Worm (Caenorhabditis elegans) whole organism, late embryonic: ENCODE measurements around the gene C36C9.6.
"Not testable (repeated sequence)": the region's sequence is repeated elsewhere in the genome, so short reads cannot be mapped to it uniquely, and the experiment has no call there.

ENCODE experiments used
- C08G9.2 ChIP-seq: sonication (generic microtip); optimal IDR thresholded peaks from 2 replicates; lab custom pipeline; 2016; ENCODE audit warnings: mild to moderate bottlenecking, missing genetic modification characterization, moderate library complexity, missing compliant biosample characterization
- C38D4.7 ChIP-seq: fragments of 200-800 bp; sonication (Bioruptor generic); optimal IDR thresholded peaks from 2 replicates; lab custom pipeline; 2018; ENCODE audit warnings: mild to moderate bottlenecking, missing genetic modification characterization, moderate library complexity, missing compliant biosample characterization
- F13H6.1 ChIP-seq: sonication (generic microtip); optimal IDR thresholded peaks from 2 replicates; lab custom pipeline; 2016; ENCODE audit warnings: missing genetic modification characterization, missing compliant biosample characterization
- K02D7.2 ChIP-seq: sonication (generic microtip); optimal IDR thresholded peaks from 2 replicates; lab custom pipeline; 2017; ENCODE audit warnings: mild to moderate bottlenecking, missing genetic modification characterization, missing compliant biosample characterization
- Y22D7AL.16 ChIP-seq: sonication (generic microtip); optimal IDR thresholded peaks from 2 replicates; lab custom pipeline; 2016; ENCODE audit warnings: missing genetic modification characterization, missing compliant biosample characterization
- ahr-1 ChIP-seq: sonication (generic microtip); optimal IDR thresholded peaks from 2 replicates; lab custom pipeline; 2016; ENCODE audit warnings: missing genetic modification characterization, missing compliant biosample characterization
- ama-1 ChIP-seq: fragments of 150-350 bp; optimal IDR thresholded peaks from 2 replicates; lab custom pipeline; 2014
- ceh-14 ChIP-seq: sonication (generic microtip); optimal IDR thresholded peaks from 2 replicates; lab custom pipeline; 2016; ENCODE audit warnings: missing genotype, missing genetic modification characterization, missing compliant biosample characterization
- ceh-22 ChIP-seq: sonication (generic microtip); optimal IDR thresholded peaks from 2 replicates; lab custom pipeline; 2017; ENCODE audit warnings: missing biosample characterization, missing genetic modification characterization
- ceh-24 ChIP-seq: sonication (generic microtip); optimal IDR thresholded peaks from 2 replicates; lab custom pipeline; 2016; ENCODE audit warnings: mild to moderate bottlenecking, missing genetic modification characterization, missing compliant biosample characterization
- ceh-30 ChIP-seq: fragments of 150-350 bp; optimal IDR thresholded peaks from 2 replicates; lab custom pipeline; 2014; ENCODE audit warnings: missing biosample characterization, missing genetic modification characterization
- ceh-34 ChIP-seq: sonication (generic microtip); optimal IDR thresholded peaks from 2 replicates; lab custom pipeline; 2016; ENCODE audit warnings: mild to moderate bottlenecking, missing genetic modification characterization, missing compliant biosample characterization
- ceh-6 ChIP-seq: fragments of 200-800 bp; sonication (Bioruptor generic); optimal IDR thresholded peaks from 2 replicates; lab custom pipeline; 2018; ENCODE audit warnings: mild to moderate bottlenecking, missing genetic modification characterization, missing compliant biosample characterization
- ceh-9 ChIP-seq: sonication (generic microtip); optimal IDR thresholded peaks from 2 replicates; lab custom pipeline; 2016; ENCODE audit warnings: mild to moderate bottlenecking, missing genetic modification characterization, inconsistent platforms, missing compliant biosample characterization
- dve-1 ChIP-seq: sonication (generic microtip); optimal IDR thresholded peaks from 2 replicates; lab custom pipeline; 2017; ENCODE audit warnings: antibody characterized with exemption, mild to moderate bottlenecking, missing genetic modification characterization, missing compliant biosample characterization
- elt-2 ChIP-seq: sonication (generic microtip); optimal IDR thresholded peaks from 2 replicates; lab custom pipeline; 2016; ENCODE audit warnings: missing genetic modification reagents, missing genetic modification characterization, missing compliant biosample characterization
- ets-4 ChIP-seq: sonication (generic microtip); optimal IDR thresholded peaks from 2 replicates; lab custom pipeline; 2016; ENCODE audit warnings: missing genetic modification characterization, missing compliant biosample characterization
- fkh-6 ChIP-seq: sonication (generic microtip); optimal IDR thresholded peaks from 2 replicates; lab custom pipeline; 2016; ENCODE audit warnings: missing genetic modification characterization, missing compliant biosample characterization
- hlh-13 ChIP-seq: fragments of 200-800 bp; sonication (Bioruptor generic); optimal IDR thresholded peaks from 2 replicates; lab custom pipeline; 2018; ENCODE audit warnings: mild to moderate bottlenecking, missing genetic modification characterization, missing compliant biosample characterization
- hlh-15 ChIP-seq: sonication (generic microtip); optimal IDR thresholded peaks from 2 replicates; lab custom pipeline; 2016; ENCODE audit warnings: missing genetic modification characterization, missing compliant biosample characterization
- hlh-30 ChIP-seq: sonication (generic microtip); optimal IDR thresholded peaks from 2 replicates; lab custom pipeline; 2017; ENCODE audit warnings: antibody characterized with exemption, missing genetic modification characterization, missing compliant biosample characterization; ENCODE audit not compliant: insufficient read depth
- lin-11 ChIP-seq: fragments of 200-800 bp; sonication (Bioruptor generic); optimal IDR thresholded peaks from 2 replicates; lab custom pipeline; 2018; ENCODE audit warnings: mild to moderate bottlenecking, missing genetic modification characterization, missing compliant biosample characterization
- madf-2 ChIP-seq: sonication (generic microtip); optimal IDR thresholded peaks from 2 replicates; lab custom pipeline; 2017; ENCODE audit warnings: missing genetic modification characterization, missing compliant biosample characterization
- mec-3 ChIP-seq: sonication (generic microtip); optimal IDR thresholded peaks from 2 replicates; lab custom pipeline; 2016; ENCODE audit warnings: borderline replicate concordance, missing genetic modification characterization, missing compliant biosample characterization
- nhr-11 ChIP-seq: fragments of 150-350 bp; optimal IDR thresholded peaks from 2 replicates; lab custom pipeline; 2014; ENCODE audit warnings: missing biosample characterization, missing genetic modification characterization
- odd-2 ChIP-seq: sonication (generic microtip); optimal IDR thresholded peaks from 2 replicates; lab custom pipeline; 2017; ENCODE audit warnings: antibody characterized with exemption, mild to moderate bottlenecking, missing genetic modification characterization, missing compliant biosample characterization
- pat-9 ChIP-seq: fragments of 200-800 bp; sonication (Bioruptor generic); optimal IDR thresholded peaks from 2 replicates; lab custom pipeline; 2018; ENCODE audit warnings: mild to moderate bottlenecking, missing genetic modification characterization, moderate library complexity, missing compliant biosample characterization
- pha-2 ChIP-seq: sonication (generic microtip); optimal IDR thresholded peaks from 2 replicates; lab custom pipeline; 2017; ENCODE audit warnings: mild to moderate bottlenecking, missing genetic modification characterization, missing compliant biosample characterization
- pqm-1 ChIP-seq: sonication (generic microtip); optimal IDR thresholded peaks from 2 replicates; lab custom pipeline; 2016; ENCODE audit warnings: missing genetic modification characterization, missing compliant biosample characterization
- ref-2 ChIP-seq: sonication (generic microtip); optimal IDR thresholded peaks from 2 replicates; lab custom pipeline; 2016; ENCODE audit warnings: missing genetic modification characterization, missing compliant biosample characterization
- sdc-2 ChIP-seq: sonication (generic microtip); optimal IDR thresholded peaks from 2 replicates; lab custom pipeline; 2016; ENCODE audit warnings: missing genotype, missing genetic modification characterization, missing compliant biosample characterization
- sox-2 ChIP-seq: fragments of 200-800 bp; sonication (Bioruptor generic); IDR thresholded peaks from 2 replicates; pipeline ENCODE4 v1.3.6; 2022; ENCODE audit warnings: missing genetic modification reagents, missing genetic modification characterization, missing compliant biosample characterization
- tbx-2 ChIP-seq: sonication (generic microtip); optimal IDR thresholded peaks from 2 replicates; lab custom pipeline; 2016; ENCODE audit warnings: missing genetic modification characterization, missing compliant biosample characterization
- unc-42 ChIP-seq: sonication (generic microtip); optimal IDR thresholded peaks from 2 replicates; lab custom pipeline; 2016; ENCODE audit warnings: missing genotype, missing genetic modification characterization, missing compliant biosample characterization
- unc-86 ChIP-seq: sonication (generic microtip); optimal IDR thresholded peaks from 2 replicates; lab custom pipeline; 2016; ENCODE audit warnings: missing genetic modification characterization, missing compliant biosample characterization

Gene C36C9.6

ce11 chrX:1690894-1691293 is at the start of gene C36C9.6:
Gene C36C9.6, minus strand, starts transcription at chrX:1690994.
- not testable (repeated sequence) for TF ChIP-seq ref-2 (tag; lab: Kevin White, UChicago); nhr-11 (tag; lab: Kevin White, UChicago); unc-86

DNA sequence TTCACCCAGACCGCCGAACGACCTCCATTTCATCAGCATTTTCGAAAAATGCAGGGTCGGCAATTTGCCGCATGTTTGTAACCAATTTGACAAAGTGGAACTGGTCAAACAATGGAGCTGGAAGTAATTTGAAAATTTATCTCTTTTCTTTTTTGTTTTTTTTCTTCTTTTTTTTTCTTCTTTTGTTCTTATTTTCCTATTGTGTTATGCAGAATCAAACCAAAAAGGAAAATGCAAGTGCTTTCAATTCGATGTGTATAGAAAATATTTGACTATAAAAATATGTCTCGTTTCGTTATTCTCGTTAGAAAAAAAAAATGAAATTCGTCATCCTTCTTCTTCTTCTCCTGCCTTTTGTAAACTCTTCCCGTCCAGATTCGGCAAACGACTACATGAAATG is 46.8 kb upstream of the C36C9.6 start, which contains the start of gene F07G6.10:
F07G6.10 (plus strand) TSS at position 301 of the 400 bp plus-strand sequence.
- TF ChIP-seq sox-2 (GFP tag; lab: Robert Waterston, UW) (no peak), ceh-14 (tag; lab: Kevin White, UChicago) (no peak), ceh-24 (tag; lab: Kevin White, UChicago) (no peak), Y22D7AL.16 (tag; lab: Kevin White, UChicago) (no peak), pat-9 (tag; lab: Kevin White, UChicago) (no peak), fkh-6 (tag; lab: Kevin White, UChicago) (no peak), tbx-2 (tag; lab: Kevin White, UChicago) (no peak), madf-2 (tag; lab: Kevin White, UChicago) (no peak), F13H6.1 (no peak), pha-2 (tag; lab: Kevin White, UChicago) (no peak), ceh-6 (no peak), pqm-1 (no peak), C38D4.7 (GFP tag; lab: Kevin White, UChicago) (no peak), mec-3 (no peak), ahr-1 (tag; lab: Kevin White, UChicago) (no peak), K02D7.2 (tag; lab: Kevin White, UChicago) (no peak)
- TF ChIP-seq, all 69 proteins: peak for 0

ce11 chrX:1735941-1736340 is 45.1 kb upstream of the C36C9.6 start, which contains the start of gene F07G6.12:
Gene F07G6.12, plus strand, starts transcription at chrX:1736241.
- TF ChIP-seq ceh-22 (tag; lab: Kevin White, UChicago) (no peak), hlh-30 (peak; percentile 17)

ce11 chrX:1729558-1729957 is 38.8 kb upstream of the C36C9.6 start, which contains the start of gene dgn-3:
Gene dgn-3, plus strand, starts transcription at chrX:1729858.
- TF ChIP-seq ceh-30 (tag; lab: Kevin White, UChicago), result no peak
- TF ChIP-seq Y22D7AL.16 (tag; lab: Kevin White, UChicago), result no peak
- no peak for TF ChIP-seq ama-1 (lab: Kevin White, UChicago)

- TF ChIP-seq ceh-9 (tag; lab: Kevin White, UChicago), result no peak
- no peak for TF ChIP-seq C08G9.2 (tag; lab: Kevin White, UChicago)
- no peak for TF ChIP-seq hlh-15 (tag; lab: Kevin White, UChicago)
- TF ChIP-seq hlh-13, result no peak
- TF ChIP-seq lin-11 (tag; lab: Kevin White, UChicago), result no peak
- no peak for TF ChIP-seq ceh-34 (tag; lab: Kevin White, UChicago)
- no peak for TF ChIP-seq odd-2 (tag; lab: Kevin White, UChicago)
- TF ChIP-seq ets-4, result no peak
- no peak for TF ChIP-seq sdc-2 (tag; lab: Kevin White, UChicago)
- TF ChIP-seq unc-42 (tag; lab: Kevin White, UChicago), result no peak
- no peak for TF ChIP-seq nhr-11 (tag; lab: Kevin White, UChicago)
- TF ChIP-seq elt-2, result no peak
- no peak for TF ChIP-seq unc-86
- no peak for TF ChIP-seq dve-1 (tag; lab: Kevin White, UChicago)
These were observed 36.3 kb upstream of the C36C9.6 start, which contains the start of gene F07G6.2 for ce11 chrX:1727056-1727455. Gene F07G6.2, plus strand, starts transcription at chrX:1727356.
